Fruit fly (Drosophila melanogaster) whole organism, embryonic: ENCODE data around the gene Sirt4.

Source experiments
- Abd-B ChIP-seq: fragments of 200-800 bp; sonication (Bioruptor generic); optimal IDR thresholded peaks from 2 replicates; lab custom pipeline; 2018; ENCODE audit warnings: missing biosample characterization, mild to moderate bottlenecking, missing genetic modification characterization, moderate library complexity
- Ada2b ChIP-seq: fragments of 200-800 bp; sonication (Bioruptor generic); IDR thresholded peaks from 2 replicates; pipeline ENCODE4 v1.3.6; 2022; ENCODE audit warnings: missing biosample characterization, missing genetic modification characterization
- Atf-2 ChIP-seq: fragments of 200-800 bp; sonication (Bioruptor generic); optimal IDR thresholded peaks from 2 replicates; lab custom pipeline; 2016; ENCODE audit warnings: missing biosample characterization, missing genetic modification characterization
- B-H2 ChIP-seq: fragments of 200-800 bp; sonication (Bioruptor generic); optimal IDR thresholded peaks from 2 replicates; lab custom pipeline; 2018; ENCODE audit warnings: missing biosample characterization, mild to moderate bottlenecking, missing genetic modification characterization
- BtbVII ChIP-seq: fragments of 200-800 bp; sonication (Bioruptor generic); optimal IDR thresholded peaks from 3 replicates; lab custom pipeline; 2017; ENCODE audit warnings: missing biosample characterization, mild to moderate bottlenecking, missing genetic modification characterization
- CG10209 ChIP-seq: fragments of 200-800 bp; sonication (Bioruptor generic); optimal IDR thresholded peaks from 3 replicates; lab custom pipeline; 2017; ENCODE audit warnings: missing biosample characterization, mild to moderate bottlenecking, missing genetic modification characterization, missing genetic modification reagents
- CG10565 ChIP-seq: fragments of 200-800 bp; sonication (Bioruptor generic); optimal IDR thresholded peaks from 3 replicates; lab custom pipeline; 2016; ENCODE audit warnings: missing biosample characterization, mild to moderate bottlenecking, missing genetic modification characterization
- CG11085 ChIP-seq: fragments of 200-800 bp; sonication (Bioruptor generic); IDR thresholded peaks from 2 replicates; pipeline ENCODE4 v1.3.6; 2022; ENCODE audit warnings: missing biosample characterization, missing genetic modification characterization
- CG1233 ChIP-seq: fragments of 200-800 bp; sonication (Bioruptor generic); optimal IDR thresholded peaks from 4 replicates; lab custom pipeline; 2018; ENCODE audit warnings: missing biosample characterization, mild to moderate bottlenecking, missing genetic modification characterization
- CG12391 ChIP-seq: fragments of 200-800 bp; sonication (Bioruptor generic); optimal IDR thresholded peaks from 3 replicates; lab custom pipeline; 2018; ENCODE audit warnings: missing biosample characterization, mild to moderate bottlenecking, missing genetic modification characterization, moderate library complexity
- CG13894 ChIP-seq: fragments of 200-800 bp; sonication (Bioruptor generic); optimal IDR thresholded peaks from 3 replicates; lab custom pipeline; 2018; ENCODE audit warnings: missing biosample characterization, mild to moderate bottlenecking, missing genetic modification characterization, moderate library complexity
- CG17385 ChIP-seq: fragments of 200-800 bp; sonication (Bioruptor generic); optimal IDR thresholded peaks from 3 replicates; lab custom pipeline; 2018; ENCODE audit warnings: missing biosample characterization, mild to moderate bottlenecking, missing genetic modification characterization
- CG18476 ChIP-seq: fragments of 200-800 bp; sonication (Bioruptor generic); optimal IDR thresholded peaks from 2 replicates; lab custom pipeline; 2016; ENCODE audit warnings: missing biosample characterization, mild to moderate bottlenecking, missing genetic modification characterization
- CG3065 ChIP-seq: fragments of 200-800 bp; sonication (Bioruptor generic); optimal IDR thresholded peaks from 2 replicates; lab custom pipeline; 2016; ENCODE audit warnings: missing biosample characterization, missing genetic modification characterization
- CG3281 ChIP-seq: fragments of 200-800 bp; sonication (Bioruptor generic); optimal IDR thresholded peaks from 3 replicates; lab custom pipeline; 2017; ENCODE audit warnings: missing biosample characterization, mild to moderate bottlenecking, missing genetic modification characterization
- CG4328 ChIP-seq: fragments of 200-800 bp; sonication (Bioruptor generic); optimal IDR thresholded peaks from 3 replicates; lab custom pipeline; 2017; ENCODE audit warnings: missing biosample characterization, missing genetic modification reagents, missing genetic modification characterization
- CG4424 ChIP-seq: fragments of 200-800 bp; sonication (Bioruptor generic); optimal IDR thresholded peaks from 3 replicates; lab custom pipeline; 2016; ENCODE audit warnings: missing biosample characterization, missing genetic modification characterization
- CG6765 ChIP-seq: fragments of 200-800 bp; sonication (Bioruptor generic); optimal IDR thresholded peaks from 3 replicates; lab custom pipeline; 2017; ENCODE audit warnings: missing biosample characterization, mild to moderate bottlenecking, missing genetic modification characterization
- CG6813 ChIP-seq: fragments of 200-800 bp; sonication (Bioruptor generic); optimal IDR thresholded peaks from 2 replicates; lab custom pipeline; 2017; ENCODE audit warnings: missing biosample characterization, missing genetic modification characterization, mild to moderate bottlenecking, moderate library complexity, missing genetic modification reagents
- Dad ChIP-seq: fragments of 200-800 bp; sonication (Bioruptor generic); optimal IDR thresholded peaks from 3 replicates; lab custom pipeline; 2016; ENCODE audit warnings: missing biosample characterization, missing genetic modification characterization
- Elba2 ChIP-seq: fragments of 200-800 bp; sonication (Bioruptor generic); optimal IDR thresholded peaks from 3 replicates; lab custom pipeline; 2016; ENCODE audit warnings: missing biosample characterization, missing genetic modification characterization
- Ets97D ChIP-seq: fragments of 200-800 bp; sonication (Bioruptor generic); optimal IDR thresholded peaks from 3 replicates; lab custom pipeline; 2016; ENCODE audit warnings: missing biosample characterization, missing genetic modification characterization
- Fer3 ChIP-seq: fragments of 200-800 bp; sonication (Bioruptor generic); optimal IDR thresholded peaks from 2 replicates; lab custom pipeline; 2018; ENCODE audit warnings: missing biosample characterization, mild to moderate bottlenecking, missing genetic modification characterization, moderate library complexity
- H15 ChIP-seq: fragments of 200-800 bp; sonication (Bioruptor generic); IDR thresholded peaks from 3 replicates; pipeline ENCODE4 v1.3.6; 2022; ENCODE audit warnings: missing biosample characterization, missing genetic modification characterization
- HHEX ChIP-seq: fragments of 200-800 bp; sonication (Bioruptor generic); optimal IDR thresholded peaks from 3 replicates; lab custom pipeline; 2017; ENCODE audit warnings: missing biosample characterization, mild to moderate bottlenecking, missing genetic modification characterization, missing genetic modification reagents
- Hand ChIP-seq: fragments of 200-800 bp; sonication (Bioruptor generic); optimal IDR thresholded peaks from 2 replicates; lab custom pipeline; 2017; ENCODE audit warnings: mild to moderate bottlenecking, missing biosample characterization, missing genetic modification reagents, missing genetic modification characterization
- Hmr ChIP-seq: fragments of 200-800 bp; sonication (Bioruptor generic); optimal IDR thresholded peaks from 3 replicates; lab custom pipeline; 2017; ENCODE audit warnings: mild to moderate bottlenecking, missing biosample characterization, missing genetic modification reagents, missing genetic modification characterization
- Lpt ChIP-seq: fragments of >200 bp; optimal IDR thresholded peaks from 2 replicates; lab custom pipeline; 2018; ENCODE audit warnings: missing biosample characterization, missing genetic modification characterization
- MBD-R2 ChIP-seq: fragments of 200-800 bp; sonication (Bioruptor generic); IDR thresholded peaks from 2 replicates; pipeline ENCODE4 v1.3.6; 2022; ENCODE audit warnings: missing biosample characterization, missing genetic modification characterization
- MTF-1 ChIP-seq: fragments of 200-800 bp; sonication (Bioruptor generic); optimal IDR thresholded peaks from 2 replicates; lab custom pipeline; 2018; ENCODE audit warnings: missing biosample characterization, mild to moderate bottlenecking, missing genetic modification characterization, borderline replicate concordance
- Meics ChIP-seq: fragments of 200-800 bp; sonication (Bioruptor generic); optimal IDR thresholded peaks from 2 replicates; lab custom pipeline; 2017; ENCODE audit warnings: missing biosample characterization, mild to moderate bottlenecking, missing genetic modification characterization
- Mes4 ChIP-seq: fragments of 200-800 bp; sonication (Bioruptor generic); optimal IDR thresholded peaks from 2 replicates; lab custom pipeline; 2016; ENCODE audit warnings: missing biosample characterization, missing genetic modification characterization
- Nf-YC ChIP-seq: fragments of 200-800 bp; optimal IDR thresholded peaks from 3 replicates; lab custom pipeline; 2019; ENCODE audit warnings: missing biosample characterization, mild to moderate bottlenecking, missing genetic modification characterization, moderate library complexity
- NfI ChIP-seq: fragments of 200-800 bp; sonication (Bioruptor generic); optimal IDR thresholded peaks from 3 replicates; lab custom pipeline; 2018; ENCODE audit warnings: missing biosample characterization, mild to moderate bottlenecking, missing genetic modification characterization, moderate library complexity
- TFAM ChIP-seq: fragments of 200-800 bp; sonication (Bioruptor generic); optimal IDR thresholded peaks from 2 replicates; lab custom pipeline; 2017; ENCODE audit warnings: missing biosample characterization, missing genetic modification characterization, inconsistent platforms
- Trl ChIP-seq, 3 experiments: fragments of >200 bp in 2 of 3; fragments of 200-800 bp in 1 of 3; sonication (Bioruptor generic) in 1 of 3; optimal IDR thresholded peaks; 2 replicates in 1 of 3; 3 replicates in 2 of 3; lab custom pipeline; 2016 to 2017; ENCODE audit warnings: missing biosample characterization in 1 of 3, missing genetic modification characterization in 1 of 3
- Usf ChIP-seq: fragments of 200-800 bp; sonication (Bioruptor generic); optimal IDR thresholded peaks from 2 replicates; lab custom pipeline; 2017; ENCODE audit warnings: missing genotype, missing biosample characterization, missing genetic modification characterization
- Vsx1 ChIP-seq: fragments of 200-800 bp; sonication (Bioruptor generic); optimal IDR thresholded peaks from 2 replicates; lab custom pipeline; 2017; ENCODE audit warnings: missing biosample characterization, mild to moderate bottlenecking, missing genetic modification characterization, missing genetic modification reagents
- abd-A ChIP-seq: fragments of 200-800 bp; sonication (Bioruptor generic); optimal IDR thresholded peaks from 3 replicates; lab custom pipeline; 2019; ENCODE audit warnings: missing biosample characterization, mild to moderate bottlenecking, missing genetic modification characterization, moderate library complexity
- al ChIP-seq: fragments of 200-800 bp; sonication (Bioruptor generic); IDR thresholded peaks from 2 replicates; pipeline ENCODE4 v1.3.6; 2022; ENCODE audit warnings: missing biosample characterization, missing genetic modification characterization
- fru ChIP-seq: fragments of >200 bp; optimal IDR thresholded peaks from 2 replicates; lab custom pipeline; 2017
- kah ChIP-seq: fragments of 200-800 bp; sonication (Bioruptor generic); optimal IDR thresholded peaks from 2 replicates; lab custom pipeline; 2018; ENCODE audit warnings: missing biosample characterization, mild to moderate bottlenecking, missing genetic modification characterization
- lab ChIP-seq: fragments of 200-800 bp; sonication (Bioruptor generic); optimal IDR thresholded peaks from 3 replicates; lab custom pipeline; 2017; ENCODE audit warnings: missing biosample characterization, missing genetic modification characterization, mild to moderate bottlenecking, moderate library complexity, missing genetic modification reagents
- nerfin-1 ChIP-seq: fragments of 200-800 bp; sonication (Bioruptor generic); optimal IDR thresholded peaks from 3 replicates; lab custom pipeline; 2019; ENCODE audit warnings: missing biosample characterization, mild to moderate bottlenecking, missing genetic modification characterization, moderate library complexity
- otp ChIP-seq: fragments of 200-800 bp; sonication (Bioruptor generic); IDR thresholded peaks from 3 replicates; pipeline ENCODE4, ENCODE4 v1.3.6; 2022; ENCODE audit warnings: missing biosample characterization, missing genetic modification characterization
- pb ChIP-seq: fragments of 200-800 bp; sonication (Bioruptor generic); optimal IDR thresholded peaks from 3 replicates; lab custom pipeline; 2016; ENCODE audit warnings: missing biosample characterization, missing genetic modification characterization
- pzg ChIP-seq: fragments of 200-800 bp; sonication (Bioruptor generic); optimal IDR thresholded peaks from 3 replicates; lab custom pipeline; 2018; ENCODE audit warnings: missing biosample characterization, mild to moderate bottlenecking, missing genetic modification characterization, moderate library complexity
- sens ChIP-seq: fragments of 200-800 bp; sonication (Bioruptor generic); peaks from one replicate; lab custom pipeline; 2016; ENCODE audit warnings: missing biosample characterization, missing genetic modification characterization
- seq ChIP-seq: fragments of 200-800 bp; sonication (Bioruptor generic); IDR thresholded peaks from 2 replicates; pipeline ENCODE4 v1.3.6; 2022; ENCODE audit warnings: missing biosample characterization, missing genetic modification characterization
- ssp ChIP-seq: fragments of 200-800 bp; sonication (Bioruptor generic); IDR thresholded peaks from 2 replicates; pipeline ENCODE4 v1.3.6; 2022; ENCODE audit warnings: missing biosample characterization, missing genetic modification characterization

Sirt4 gene

dm6 chrX:5671537-5672029 lies 5.8 kb upstream of the Sirt4 start, which contains the start of gene Rab18 (continued):
- TF ChIP-seq pzg: peak; percentile 62
- no peak for TF ChIP-seq Usf (GFP tag; lab: Kevin White, UChicago)
- no peak for TF ChIP-seq Ada2b (GFP tag; lab: Robert Waterston, UW)
- TF ChIP-seq CG10209 (GFP tag; lab: Kevin White, UChicago): peak; percentile 3
- peak; percentile 23; the same call in 1 of the 2 replicates for TF ChIP-seq CG11085 (GFP tag; lab: Robert Waterston, UW)
- no peak for TF ChIP-seq Atf-2 (GFP tag; lab: Kevin White, UChicago)
- no peak for TF ChIP-seq CG4424 (GFP tag; lab: Kevin White, UChicago)
- no peak for TF ChIP-seq CG18476 (GFP tag; lab: Kevin White, UChicago)
- TF ChIP-seq sens (GFP tag; lab: Kevin White, UChicago): peak; percentile 82
- peak; percentile 23 for TF ChIP-seq Ets97D (GFP tag; lab: Kevin White, UChicago)
- peak; percentile 22 for TF ChIP-seq lab
- TF ChIP-seq al (GFP tag; lab: Robert Waterston, UW): peak; percentile 32; the same call in 1 of the 2 replicates
- no peak for TF ChIP-seq Lpt (GFP tag; lab: Kevin White, UChicago)
- peak; percentile 13 for TF ChIP-seq Dad (GFP tag; lab: Kevin White, UChicago)
- no peak for TF ChIP-seq CG3065
- no peak for TF ChIP-seq kah
- TF ChIP-seq Hand (GFP tag; lab: Kevin White, UChicago): no peak
- TF ChIP-seq NfI (GFP tag; lab: Kevin White, UChicago): peak; percentile 28
- no peak for TF ChIP-seq fru (lab: Kevin White, UChicago)
- peak; percentile 2 for TF ChIP-seq CG12391 (tag; lab: Kevin White, UChicago)
- TF ChIP-seq CG10565 (GFP tag; lab: Kevin White, UChicago): no peak
- no peak for TF ChIP-seq H15 (GFP tag; lab: Robert Waterston, UW)
- TF ChIP-seq ssp (GFP tag; lab: Robert Waterston, UW): peak; percentile 60
- TF ChIP-seq otp (GFP tag; lab: Robert Waterston, UW): no peak
- peak; percentile 83 for TF ChIP-seq MBD-R2 (GFP tag; lab: Robert Waterston, UW)
- no peak for TF ChIP-seq Hmr (GFP tag; lab: Kevin White, UChicago)
- no peak for TF ChIP-seq Trl (optimal IDR thresholded peaks at IDR 0.05; lab: Kevin White, UChicago)
- peak; percentile 43 for TF ChIP-seq Trl (GFP tag; optimal IDR thresholded peaks at IDR 0.05; lab: Kevin White, UChicago)
- TF ChIP-seq Abd-B (GFP tag; lab: Kevin White, UChicago): no peak

dm6 chrX:5664222-5664621 lies 1.5 kb downstream of the Sirt4 start:
- peak; percentile 61; the same call in 1 of the 2 replicates for TF ChIP-seq seq (GFP tag; lab: Robert Waterston, UW)
- TF ChIP-seq Mes4 (GFP tag; lab: Kevin White, UChicago): no peak
- TF ChIP-seq abd-A (tag; lab: Kevin White, UChicago): peak; percentile 67
- TF ChIP-seq CG17385 (GFP tag; lab: Kevin White, UChicago): peak; percentile 41
- TF ChIP-seq TFAM (GFP tag; lab: Kevin White, UChicago): no peak
- peak; percentile 51 for TF ChIP-seq HHEX (GFP tag; lab: Kevin White, UChicago)
- TF ChIP-seq CG4328: peak; percentile 62
- peak; percentile 69 for TF ChIP-seq CG6813 (GFP tag; lab: Kevin White, UChicago)
- peak; percentile 67 for TF ChIP-seq BtbVII (GFP tag; lab: Kevin White, UChicago)
- TF ChIP-seq Fer3 (tag; lab: Kevin White, UChicago): peak; percentile 10
- peak; percentile 93 for TF ChIP-seq nerfin-1 (tag; lab: Kevin White, UChicago)
- peak; percentile 20 for TF ChIP-seq Nf-YC (tag; lab: Kevin White, UChicago)
- TF ChIP-seq pb (GFP tag; lab: Kevin White, UChicago): no peak
- TF ChIP-seq Elba2 (GFP tag; lab: Kevin White, UChicago): no peak
- TF ChIP-seq Meics (GFP tag; lab: Kevin White, UChicago): peak; percentile 44
- peak; percentile 72 for TF ChIP-seq CG6765
- TF ChIP-seq MTF-1 (GFP tag; lab: Kevin White, UChicago): peak; percentile 46
- no peak for TF ChIP-seq Vsx1
- peak; percentile 22 for TF ChIP-seq CG1233 (GFP tag; lab: Kevin White, UChicago)
- TF ChIP-seq B-H2 (GFP tag; lab: Kevin White, UChicago): peak; percentile 28
- TF ChIP-seq CG3281 (GFP tag; lab: Kevin White, UChicago): peak; percentile 64
- peak; percentile 42 for TF ChIP-seq CG13894 (tag; lab: Kevin White, UChicago)
- TF ChIP-seq Hmr (GFP tag; lab: Kevin White, UChicago): peak; percentile 69
